Fruit fly (Drosophila melanogaster): ENCODE data around the gene orb2.

Gene orb2

DNA sequence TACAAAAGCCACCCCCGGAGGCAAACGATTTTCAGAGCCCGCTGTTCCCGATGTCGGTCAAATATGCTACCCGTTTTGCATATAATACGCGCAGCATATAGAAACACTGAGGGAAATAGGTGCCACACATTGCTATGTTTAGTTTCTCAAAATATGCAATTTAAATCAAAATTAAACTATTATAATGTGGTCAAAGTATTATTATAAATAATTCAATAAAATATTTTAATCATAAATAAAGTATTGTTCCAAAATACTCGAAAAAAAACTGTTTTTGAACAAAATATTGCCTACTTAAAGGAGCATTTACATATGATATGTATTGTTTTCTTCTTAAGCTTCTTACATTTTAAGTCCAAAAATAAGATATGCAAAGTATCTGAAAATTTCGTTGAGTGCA lies 3.3 kb downstream of the orb2 start (continued):
- TF ChIP-seq CG2875 (GFP tag; optimal IDR thresholded peaks at IDR 0.05) (peak; percentile 6), BEAF-32 (GFP tag; optimal IDR thresholded peaks at IDR 0.05) (no peak), Adf1 (GFP tag; IDR thresholded peaks at IDR 0.05) (no peak), zfh2 (GFP tag; optimal IDR thresholded peaks at IDR 0.05) (no peak), Oli (tag; optimal IDR thresholded peaks at IDR 0.05) (peak; percentile 72), CG6254 (GFP tag; optimal IDR thresholded peaks at IDR 0.05) (peak; percentile 29), CG10321 (GFP tag; IDR thresholded peaks at IDR 0.05) (no peak), Hey (tag; optimal IDR thresholded peaks at IDR 0.05) (no peak), dmrt99B (tag; optimal IDR thresholded peaks at IDR 0.05) (peak; percentile 78), p53 (GFP tag; optimal IDR thresholded peaks at IDR 0.05) (no peak), Jarid2 (GFP tag; optimal IDR thresholded peaks at IDR 0.05) (no peak), CG9727 (GFP tag; optimal IDR thresholded peaks at IDR 0.05) (peak; percentile 37), dm (GFP tag; optimal IDR thresholded peaks at IDR 0.05) (no peak), CG12155 (GFP tag; optimal IDR thresholded peaks at IDR 0.05) (no peak), CG31441 (GFP tag; IDR thresholded peaks at IDR 0.05) (peak; percentile 84), CG2712 (tag; optimal IDR thresholded peaks at IDR 0.05) (peak; percentile 76), CG10267 (tag; optimal IDR thresholded peaks at IDR 0.05) (peak; percentile 22), CG12299 (tag; optimal IDR thresholded peaks at IDR 0.05) (peak; percentile 35), tap (tag; optimal IDR thresholded peaks at IDR 0.05) (peak; percentile 52), ATbp (GFP tag; optimal IDR thresholded peaks at IDR 0.05) (peak; percentile 34), H2.0 (GFP tag; IDR thresholded peaks at IDR 0.05) (0 out of 2 replicates have a peak, but pooled peaks have one; percentile 20), Fer1 (GFP tag; optimal IDR thresholded peaks at IDR 0.05) (peak; percentile 9)

dm6 chr3L:8949823-8950222 lies 4.4 kb downstream of the orb2 start:
- TF ChIP-seq toy (GFP tag; IDR thresholded peaks at IDR 0.05) (no peak), CG18619 (GFP tag; optimal IDR thresholded peaks at IDR 0.05) (no peak), Awh (GFP tag; IDR thresholded peaks at IDR 0.05) (0 out of 2 replicates have a peak, but pooled peaks have one; percentile 13), CG17385 (GFP tag; optimal IDR thresholded peaks at IDR 0.05) (no peak), schlank (tag; optimal IDR thresholded peaks at IDR 0.05) (no peak), CG7963 (GFP tag; IDR thresholded peaks at IDR 0.05; ENCODE audit: partially characterized antibody) (peak; percentile 16; the same call in 1 of the 3 replicates), Hey (tag; optimal IDR thresholded peaks at IDR 0.05) (peak; percentile 24), CG10209 (GFP tag; optimal IDR thresholded peaks at IDR 0.05) (no peak), CG10543 (GFP tag; optimal IDR thresholded peaks at IDR 0.05) (peak; percentile 5), TFAM (GFP tag; optimal IDR thresholded peaks at IDR 0.05) (no peak), CG4854 (GFP tag; optimal IDR thresholded peaks at IDR 0.05) (no peak), CG33213 (GFP tag; optimal IDR thresholded peaks at IDR 0.05) (no peak), fd3F (GFP tag; optimal IDR thresholded peaks at IDR 0.05) (no peak), BtbVII (GFP tag; optimal IDR thresholded peaks at IDR 0.05) (no peak), lab (GFP tag; optimal IDR thresholded peaks at IDR 0.05) (peak; percentile 54), crol (GFP tag; IDR thresholded peaks at IDR 0.05) (peak; percentile 86), Bgb (GFP tag; IDR thresholded peaks at IDR 0.05; ENCODE audit: partially characterized antibody) (no peak), onecut (GFP tag; IDR thresholded peaks at IDR 0.05) (no peak), Neu2 (GFP tag; optimal IDR thresholded peaks at IDR 0.05; ENCODE audit: borderline replicate concordance) (no peak), chinmo (GFP tag; IDR thresholded peaks at IDR 0.05; ENCODE audit: partially characterized antibody) (0 out of 4 replicates have a peak, but pooled peaks have one; percentile 29), vnd (GFP tag; IDR thresholded peaks at IDR 0.05; ENCODE audit: partially characterized antibody) (0 out of 3 replicates have a peak, but pooled peaks have one; percentile 26), ranshi (GFP tag; IDR thresholded peaks at IDR 0.05) (no peak), YL-1 (GFP tag; optimal IDR thresholded peaks at IDR 0.05) (no peak), Sin3A (optimal IDR thresholded peaks at IDR 0.05) (no peak), Dad (GFP tag; optimal IDR thresholded peaks at IDR 0.05) (no peak), sr (GFP tag; IDR thresholded peaks at IDR 0.05) (peak; percentile 79), Gsc (GFP tag; IDR thresholded peaks at IDR 0.05) (no peak), lilli (GFP tag; optimal IDR thresholded peaks at IDR 0.05) (no peak), CG11560 (tag; IDR thresholded peaks at IDR 0.05) (no peak), CG14860 (GFP tag; IDR thresholded peaks at IDR 0.05; ENCODE audit: partially characterized antibody) (no peak)

Data from whole organism, embryonic.